Worm (Caenorhabditis elegans): ENCODE results near the gene C25H3.1.

The C25H3.1 gene

DNA sequence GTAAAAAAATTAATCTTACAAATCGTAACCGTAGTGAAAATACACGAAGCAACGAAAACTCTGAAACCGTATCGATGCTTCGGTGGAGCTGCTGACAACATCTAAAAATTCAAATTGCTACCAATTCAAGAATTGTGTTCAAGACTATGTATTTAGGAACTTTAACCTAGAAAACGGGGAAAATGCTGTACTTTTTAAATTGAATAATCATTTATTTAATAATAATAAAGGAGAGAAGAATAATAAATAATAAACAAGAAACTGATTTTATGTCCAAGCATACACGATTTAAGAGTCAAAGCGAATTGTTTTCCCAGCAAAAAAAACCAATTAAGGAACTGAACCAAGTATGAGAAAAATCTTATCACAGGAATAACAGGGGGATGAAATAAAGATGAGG, 29.3 kb upstream of the C25H3.1 start, which contains the start of gene C25H3.17:
C25H3.17 (minus strand) TSS at position 101 of the 400 bp plus-strand sequence.
- TF ChIP-seq zip-4 (GFP tag; optimal IDR thresholded peaks at IDR 0.05) = no peak
- no peak for TF ChIP-seq sox-4 (tag; optimal IDR thresholded peaks at IDR 0.05)
- no peak for TF ChIP-seq ceh-63 (GFP tag; optimal IDR thresholded peaks at IDR 0.05)
- TF ChIP-seq fos-1 (tag; optimal IDR thresholded peaks at IDR 0.05) = no peak
- TF ChIP-seq lin-13 (GFP tag; optimal IDR thresholded peaks at IDR 0.05) = no peak
- no peak for TF ChIP-seq ztf-4 (tag; optimal IDR thresholded peaks at IDR 0.05)
- TF ChIP-seq ceh-8 (GFP tag; optimal IDR thresholded peaks at IDR 0.05) = no peak
- TF ChIP-seq aly-2 (tag; optimal IDR thresholded peaks at IDR 0.05) = no peak
- TF ChIP-seq jun-1 (tag; optimal IDR thresholded peaks at IDR 0.05) = no peak
- no peak for TF ChIP-seq nhr-84 (tag; optimal IDR thresholded peaks at IDR 0.05)

ce11 chrII:5680703-5681102, 18.2 kb upstream of the C25H3.1 start, which contains the start of gene flp-27:
TSS of gene flp-27 (plus strand) at chrII:5681003.
- TF ChIP-seq nhr-12 (tag; optimal IDR thresholded peaks at IDR 0.05) (no peak), unc-98 (GFP tag; IDR thresholded peaks at IDR 0.05) (no peak), egl-27 (tag; optimal IDR thresholded peaks at IDR 0.05) (no peak), nhr-71 (tag; optimal IDR thresholded peaks at IDR 0.05) (no peak), snpc-4 (tag; optimal IDR thresholded peaks at IDR 0.05) (no peak), fkh-8 (tag; optimal IDR thresholded peaks at IDR 0.05) (no peak), ztf-11 (tag; optimal IDR thresholded peaks at IDR 0.05) (no peak), isw-1 (GFP tag; IDR thresholded peaks at IDR 0.05) (no peak), efl-3 (GFP tag; optimal IDR thresholded peaks at IDR 0.05) (no peak), tlp-1 (tag; optimal IDR thresholded peaks at IDR 0.05) (no peak), nhr-90 (tag; optimal IDR thresholded peaks at IDR 0.05; ENCODE audit: poor library complexity) (no peak), lin-15B (tag; optimal IDR thresholded peaks at IDR 0.05) (no peak), dpl-1 (GFP tag; optimal IDR thresholded peaks at IDR 0.05) (no peak), fkh-4 (tag; optimal IDR thresholded peaks at IDR 0.05; ENCODE audit: borderline replicate concordance) (no peak)

DNA sequence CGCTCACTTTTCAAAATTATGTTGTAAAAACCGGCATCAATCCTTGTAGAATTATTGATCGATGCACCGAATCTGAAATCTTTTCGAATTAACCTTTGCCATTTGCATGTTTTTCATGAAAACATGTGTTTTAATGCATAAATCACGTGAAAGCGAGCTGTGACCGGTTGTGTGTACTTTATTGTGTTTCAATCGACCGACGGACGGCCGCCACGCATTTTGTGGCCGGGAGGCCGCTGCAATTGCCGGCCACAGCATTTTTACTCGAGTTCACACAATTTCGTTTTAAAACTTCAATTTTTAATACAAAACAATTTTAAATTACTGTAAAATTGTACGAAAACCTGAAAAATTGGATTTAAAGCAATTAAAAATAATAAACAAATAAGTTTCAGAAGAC, 9.9 kb upstream of the C25H3.1 start, which contains the start of gene C25H3.11:
C25H3.11 (minus strand) TSS at position 82 of the 400 bp plus-strand sequence.
- TF ChIP-seq unc-30 (tag; optimal IDR thresholded peaks at IDR 0.05) (no peak), mdl-1 (tag; optimal IDR thresholded peaks at IDR 0.05) (peak in 1 of 2 experiments; percentile 32), pqm-1 (tag; optimal IDR thresholded peaks at IDR 0.05) (no peak), aly-2 (tag; optimal IDR thresholded peaks at IDR 0.05) (no peak), snu-23 (GFP tag; optimal IDR thresholded peaks at IDR 0.05) (peak; percentile 53), nhr-71 (tag; optimal IDR thresholded peaks at IDR 0.05) (peak; percentile 40), mep-1 (tag; optimal IDR thresholded peaks at IDR 0.05) (peak; percentile 31), elt-3 (tag; optimal IDR thresholded peaks at IDR 0.05) (no peak), sup-37 (GFP tag; optimal IDR thresholded peaks at IDR 0.05) (no peak), swsn-7 (tag; optimal IDR thresholded peaks at IDR 0.05) (peak; percentile 3), aha-1 (tag; optimal IDR thresholded peaks at IDR 0.05) (no peak), lin-15B (tag; optimal IDR thresholded peaks at IDR 0.05) (peak; percentile 15), efl-1 (optimal IDR thresholded peaks at IDR 0.05) (peak in 1 of 2 experiments; percentile 3), efl-1 (GFP tag; optimal IDR thresholded peaks at IDR 0.05 in 1 of 2) (peak in 1 of 2 experiments; percentile 4), hlh-17 (GFP tag; optimal IDR thresholded peaks at IDR 0.05; ENCODE audit: borderline replicate concordance) (no peak), jun-1 (tag; optimal IDR thresholded peaks at IDR 0.05) (no peak), unc-62 (GFP tag; optimal IDR thresholded peaks at IDR 0.05) (no peak), dpl-1 (GFP tag; optimal IDR thresholded peaks at IDR 0.05) (peak in 2 of 3 experiments; percentile 9 to 27), nhr-85 (tag) (peak; percentile 70), elt-2 (tag; optimal IDR thresholded peaks at IDR 0.05) (peak; percentile 34), unc-130 (tag; optimal IDR thresholded peaks at IDR 0.05) (peak; percentile 6), unc-86 (tag; optimal IDR thresholded peaks at IDR 0.05) (no peak), lsy-2 (tag; optimal IDR thresholded peaks at IDR 0.05) (peak; percentile 11 to 14), nhr-20 (tag; optimal IDR thresholded peaks at IDR 0.05) (peak; percentile 31), nhr-237 (tag; optimal IDR thresholded peaks at IDR 0.05) (no peak), efl-3 (GFP tag; optimal IDR thresholded peaks at IDR 0.05) (no peak), snpc-4 (tag; optimal IDR thresholded peaks at IDR 0.05) (no peak), nhr-90 (tag; optimal IDR thresholded peaks at IDR 0.05; ENCODE audit: poor library complexity) (peak; percentile 14), lin-14 (GFP tag; optimal IDR thresholded peaks at IDR 0.05) (peak; percentile 56), dsc-1 (tag; optimal IDR thresholded peaks at IDR 0.05) (peak; percentile 9), rnt-1 (tag; optimal IDR thresholded peaks at IDR 0.05) (peak; percentile 26), lin-35 (GFP tag; optimal IDR thresholded peaks at IDR 0.05) (peak in 1 of 2 experiments; percentile 40), C16A3.4 (tag; optimal IDR thresholded peaks at IDR 0.05) (peak; percentile 24)
